Worm (Caenorhabditis elegans): Measurements from ENCODE around the gene ZC8.6.

Gene ZC8.6

ce11 chrX:5038812-5039211 is 41.4 kb upstream of the ZC8.6 start:
- no peak for TF ChIP-seq unc-62 (GFP tag; optimal IDR thresholded peaks at IDR 0.05)
- no peak for TF ChIP-seq ceh-28 (tag; optimal IDR thresholded peaks at IDR 0.05)
- no peak for TF ChIP-seq lsy-12 (tag; optimal IDR thresholded peaks at IDR 0.05)
- TF ChIP-seq ztf-11 (tag; optimal IDR thresholded peaks at IDR 0.05): no peak
- no peak for TF ChIP-seq nhr-67 (tag; optimal IDR thresholded peaks at IDR 0.05)
- TF ChIP-seq pha-4 (tag; optimal IDR thresholded peaks at IDR 0.05): no peak
- no peak for TF ChIP-seq ceh-82 (tag; optimal IDR thresholded peaks at IDR 0.05)
- TF ChIP-seq aly-2 (tag; optimal IDR thresholded peaks at IDR 0.05): no peak
- TF ChIP-seq nhr-23 (tag; optimal IDR thresholded peaks at IDR 0.05): no peak
- TF ChIP-seq elt-1 (tag; optimal IDR thresholded peaks at IDR 0.05): no peak
- no peak for TF ChIP-seq fos-1 (tag; optimal IDR thresholded peaks at IDR 0.05)
- TF ChIP-seq daf-12 (tag; optimal IDR thresholded peaks at IDR 0.05): no peak
- no peak for TF ChIP-seq nhr-76 (tag; optimal IDR thresholded peaks at IDR 0.05)
- TF ChIP-seq fkh-10 (GFP tag; optimal IDR thresholded peaks at IDR 0.05): no peak
- no peak for TF ChIP-seq ceh-9 (tag; optimal IDR thresholded peaks at IDR 0.05)
- no peak for TF ChIP-seq egl-27 (tag; optimal IDR thresholded peaks at IDR 0.05)
- no peak for TF ChIP-seq nhr-28 (tag; optimal IDR thresholded peaks at IDR 0.05)
- no peak for TF ChIP-seq elt-2 (tag; optimal IDR thresholded peaks at IDR 0.05)
- TF ChIP-seq hmg-11 (tag; optimal IDR thresholded peaks at IDR 0.05): no peak
- no peak for TF ChIP-seq nfya-1 (tag; optimal IDR thresholded peaks at IDR 0.05; ENCODE audit: insufficient read depth)

ce11 chrX:5037673-5038072 is 40.3 kb upstream of the ZC8.6 start, which contains the start of gene ZC449.5:
ZC449.5 (minus strand) TSS chrX:5037773.
- peak; percentile 23 for TF ChIP-seq elt-2 (tag; optimal IDR thresholded peaks at IDR 0.05)
- no peak for TF ChIP-seq pqm-1 (tag; optimal IDR thresholded peaks at IDR 0.05)

ce11 chrX:5033868-5034267 is 36.5 kb upstream of the ZC8.6 start, which contains the start of gene ZC449.4:
ZC449.4 (minus strand) TSS chrX:5033968.
- TF ChIP-seq ceh-16 (tag; optimal IDR thresholded peaks at IDR 0.05): no peak
- no peak for TF ChIP-seq nhr-77 (tag; optimal IDR thresholded peaks at IDR 0.05)
- no peak for TF ChIP-seq eor-1 (tag; optimal IDR thresholded peaks at IDR 0.05)
- no peak for TF ChIP-seq ama-1 (optimal IDR thresholded peaks at IDR 0.05)
- TF ChIP-seq nhr-237 (tag; optimal IDR thresholded peaks at IDR 0.05): no peak
- no peak for TF ChIP-seq nhr-28 (tag; optimal IDR thresholded peaks at IDR 0.05)
- no peak for TF ChIP-seq tbx-2 (tag; optimal IDR thresholded peaks at IDR 0.05)
- no peak for TF ChIP-seq unc-62 (GFP tag; optimal IDR thresholded peaks at IDR 0.05)
- no peak for TF ChIP-seq egl-5 (tag; optimal IDR thresholded peaks at IDR 0.05)
- no peak for TF ChIP-seq mml-1 (tag; optimal IDR thresholded peaks at IDR 0.05)
- no peak for TF ChIP-seq mdl-1 (tag; optimal IDR thresholded peaks at IDR 0.05)
- TF ChIP-seq elt-2 (tag; optimal IDR thresholded peaks at IDR 0.05): no peak
- no peak for TF ChIP-seq elt-3 (tag; optimal IDR thresholded peaks at IDR 0.05)

ce11 chrX:5031742-5032141 is 34.3 kb upstream of the ZC8.6 start:
- TF ChIP-seq nfya-1 (tag; optimal IDR thresholded peaks at IDR 0.05; ENCODE audit: insufficient read depth) (peak; percentile 0), elt-2 (tag; optimal IDR thresholded peaks at IDR 0.05) (no peak), fkh-10 (GFP tag; optimal IDR thresholded peaks at IDR 0.05) (peak; percentile 69), nhr-11 (tag; optimal IDR thresholded peaks at IDR 0.05) (no peak), R02D3.7 (tag; optimal IDR thresholded peaks at IDR 0.05) (no peak), zag-1 (tag; optimal IDR thresholded peaks at IDR 0.05) (peak; percentile 16)

- no peak for TF ChIP-seq egl-5 (tag; optimal IDR thresholded peaks at IDR 0.05)
- TF ChIP-seq fos-1 (tag; optimal IDR thresholded peaks at IDR 0.05): no peak
- TF ChIP-seq sea-2 (GFP tag; optimal IDR thresholded peaks at IDR 0.05): no peak
- TF ChIP-seq nhr-25 (tag; optimal IDR thresholded peaks at IDR 0.05): no peak
- TF ChIP-seq ceh-9 (tag; optimal IDR thresholded peaks at IDR 0.05): no peak
- TF ChIP-seq aly-2 (tag; optimal IDR thresholded peaks at IDR 0.05): no peak
- no peak for TF ChIP-seq fkh-10 (GFP tag; optimal IDR thresholded peaks at IDR 0.05)
- no peak for TF ChIP-seq zag-1 (tag; optimal IDR thresholded peaks at IDR 0.05)
- TF ChIP-seq lin-39 (tag; optimal IDR thresholded peaks at IDR 0.05): no peak
- TF ChIP-seq skn-1 (tag; optimal IDR thresholded peaks at IDR 0.05): no peak
- TF ChIP-seq ztf-4 (tag; optimal IDR thresholded peaks at IDR 0.05): no peak
- no peak for TF ChIP-seq snpc-4 (tag; optimal IDR thresholded peaks at IDR 0.05)
- no peak for TF ChIP-seq elt-2 (tag; optimal IDR thresholded peaks at IDR 0.05)
- TF ChIP-seq ZK546.5 (tag; optimal IDR thresholded peaks at IDR 0.05): no peak
- TF ChIP-seq lsy-12 (tag; optimal IDR thresholded peaks at IDR 0.05): no peak
- no peak for TF ChIP-seq unc-62 (GFP tag; optimal IDR thresholded peaks at IDR 0.05)
Measured at ce11 chrX:5028593-5028955, 31.2 kb upstream of the ZC8.6 start.

Measured in whole organism, L3 larva.